Worm (Caenorhabditis elegans) whole organism, midembryonic: ENCODE measurements around the gene Y44F5A.1.

ENCODE experiments used
- T22C8.4 ChIP-seq: fragments of 200-800 bp; sonication (Bioruptor generic); IDR thresholded peaks from 2 replicates; pipeline ENCODE4 v1.3.6; 2022; ENCODE audit warnings: missing genetic modification characterization, missing compliant biosample characterization
- cog-1 ChIP-seq: sonication (generic microtip); optimal IDR thresholded peaks from 2 replicates; lab custom pipeline; 2016; ENCODE audit warnings: missing genetic modification characterization, missing compliant biosample characterization
- flt-1 ChIP-seq: fragments of 200-800 bp; sonication (Bioruptor generic); IDR thresholded peaks from 2 replicates; pipeline ENCODE4 v1.3.6; 2022; ENCODE audit warnings: missing genetic modification characterization, missing compliant biosample characterization
- klf-2 ChIP-seq: fragments of 200-800 bp; sonication (Bioruptor generic); conservative IDR thresholded peaks from 2 replicates; pipeline ENCODE4 v1.3.6; 2022; ENCODE audit warnings: missing genetic modification reagents, missing genetic modification characterization, missing compliant biosample characterization
- med-1 ChIP-seq: sonication (generic microtip); optimal IDR thresholded peaks from 2 replicates; lab custom pipeline; 2017; ENCODE audit warnings: missing genetic modification characterization, mild to moderate bottlenecking, missing compliant biosample characterization, antibody characterized with exemption, missing genetic modification reagents; ENCODE audit not compliant: insufficient read depth
- tab-1 ChIP-seq: fragments of 200-800 bp; sonication (Bioruptor generic); IDR thresholded peaks from 2 replicates; pipeline ENCODE4 v1.3.6; 2022; ENCODE audit warnings: missing genetic modification characterization, missing compliant biosample characterization
- ztf-23 ChIP-seq: fragments of 200-800 bp; sonication (Bioruptor generic); IDR thresholded peaks from 2 replicates; pipeline ENCODE4 v1.3.6; 2022; ENCODE audit warnings: missing genetic modification reagents, missing genetic modification characterization, missing compliant biosample characterization
- ztf-29 ChIP-seq: fragments of 200-800 bp; sonication (Bioruptor generic); IDR thresholded peaks from 2 replicates; pipeline ENCODE4 v1.3.6; 2022; ENCODE audit warnings: missing genetic modification reagents, missing genetic modification characterization, missing compliant biosample characterization

ce11 chrIII:4195306-4196008, 52.0 kb downstream of the Y44F5A.1 start:
- no peak for TF ChIP-seq ztf-29
- TF ChIP-seq tab-1 (GFP tag; lab: Robert Waterston, UW), result no peak
- no peak for TF ChIP-seq T22C8.4 (GFP tag; lab: Robert Waterston, UW)
- TF ChIP-seq med-1 (GFP tag; lab: Kevin White, UChicago), result no peak
- no peak for TF ChIP-seq ztf-23 (GFP tag; lab: Robert Waterston, UW)
- no peak for TF ChIP-seq flt-1 (GFP tag; lab: Robert Waterston, UW)
- no peak for TF ChIP-seq klf-2 (GFP tag; lab: Robert Waterston, UW)
- TF ChIP-seq cog-1 (tag; lab: Kevin White, UChicago), result no peak
